Fruit fly (Drosophila melanogaster) whole organism, larva: ENCODE data around the gene CG12024.

Source experiments
- noc ChIP-seq: fragments of 200-800 bp; sonication (Bioruptor generic); optimal IDR thresholded peaks from 3 replicates; lab custom pipeline; 2019; ENCODE audit warnings: missing biosample characterization, mild to moderate bottlenecking, missing genetic modification characterization, moderate library complexity

The CG12024 gene

dm6 chr3L:1856467-1857350 lies at the start of gene CG12024:
CG12024 (plus strand) TSS chr3L:1857165.
- peak; percentile 50 for TF ChIP-seq noc (tag; lab: Kevin White, UChicago)

dm6 chr3L:1808631-1809030 lies 48.3 kb upstream of the CG12024 start:
- peak; percentile 42 for TF ChIP-seq noc (tag; lab: Kevin White, UChicago)

dm6 chr3L:1810288-1810687 lies 46.7 kb upstream of the CG12024 start, which contains the start of gene GV1:
GV1 (plus strand) TSS chr3L:1810588.
- no peak for TF ChIP-seq noc (tag; lab: Kevin White, UChicago)

dm6 chr3L:1816614-1817013 lies 40.4 kb upstream of the CG12024 start:
- TF ChIP-seq noc (tag; lab: Kevin White, UChicago), result no peak

- TF ChIP-seq noc (tag; lab: Kevin White, UChicago), result no peak
Measured at dm6 chr3L:1817405-1817804, 39.6 kb upstream of the CG12024 start.

- TF ChIP-seq noc (tag; lab: Kevin White, UChicago), result no peak
Measured at dm6 chr3L:1818834-1819233, 38.1 kb upstream of the CG12024 start.

dm6 chr3L:1821140-1821539 lies 35.8 kb upstream of the CG12024 start:
- TF ChIP-seq noc (tag; lab: Kevin White, UChicago), result no peak

- TF ChIP-seq noc (tag; lab: Kevin White, UChicago), result no peak
Measured at dm6 chr3L:1822365-1822764, 34.6 kb upstream of the CG12024 start.

- TF ChIP-seq noc (tag; lab: Kevin White, UChicago), result no peak
Measured at dm6 chr3L:1827809-1828371, 29.1 kb upstream of the CG12024 start.

- no peak for TF ChIP-seq noc (tag; lab: Kevin White, UChicago)
Measured at dm6 chr3L:1829539-1829938, 27.4 kb upstream of the CG12024 start.

dm6 chr3L:1831753-1832268 lies 25.2 kb upstream of the CG12024 start, which contains the start of gene Cpr62Ba:
Cpr62Ba (minus strand) TSS chr3L:1831783.
- TF ChIP-seq noc (tag; lab: Kevin White, UChicago), result no peak

dm6 chr3L:1835064-1835463 lies 21.9 kb upstream of the CG12024 start, which contains the start of gene Cpr62Bb:
Cpr62Bb (minus strand) TSS chr3L:1835164.
- no peak for TF ChIP-seq noc (tag; lab: Kevin White, UChicago)

dm6 chr3L:1841984-1842383 lies 15.0 kb upstream of the CG12024 start, which contains the start of gene Cpr62Bc:
Cpr62Bc (minus strand) TSS chr3L:1842084.
- no peak for TF ChIP-seq noc (tag; lab: Kevin White, UChicago)

- no peak for TF ChIP-seq noc (tag; lab: Kevin White, UChicago)
Measured at dm6 chr3L:1844600-1844999, 12.4 kb upstream of the CG12024 start.

dm6 chr3L:1850498-1850897 lies 6.5 kb upstream of the CG12024 start:
- TF ChIP-seq noc (tag; lab: Kevin White, UChicago), result no peak

dm6 chr3L:1853277-1853676 lies 3.7 kb upstream of the CG12024 start:
- no peak for TF ChIP-seq noc (tag; lab: Kevin White, UChicago)
